Fruit fly (Drosophila melanogaster) whole organism, prepupa: ENCODE measurements around the gene Cyp12a4.
A peak's percentile ranks its signal among the peaks of the same experiment; 100 is the strongest.

Experiments
- Blimp-1 ChIP-seq: fragments of 200-800 bp; sonication (Bioruptor generic); optimal IDR thresholded peaks from 3 replicates; lab custom pipeline; 2017; ENCODE audit warnings: missing biosample characterization, missing genetic modification characterization, mild to moderate bottlenecking, moderate library complexity, missing genetic modification reagents
- CG10631 ChIP-seq: fragments of 200-800 bp; sonication (Bioruptor generic); optimal IDR thresholded peaks from 2 replicates; lab custom pipeline; 2016; ENCODE audit warnings: missing biosample characterization, missing genetic modification characterization
- CG11294 ChIP-seq: fragments of 200-800 bp; sonication (Bioruptor generic); IDR thresholded peaks from 2 replicates; pipeline ENCODE4 v1.3.6; 2022; ENCODE audit warnings: missing biosample characterization, missing genetic modification characterization
- CG11762 ChIP-seq: fragments of 200-800 bp; sonication (Bioruptor generic); optimal IDR thresholded peaks from 3 replicates; lab custom pipeline; 2016; ENCODE audit warnings: missing biosample characterization, missing genetic modification characterization; ENCODE audit not compliant: insufficient read depth
- CG3032 ChIP-seq: fragments of 200-800 bp; optimal IDR thresholded peaks from 2 replicates; lab custom pipeline; 2019; ENCODE audit warnings: missing biosample characterization, mild to moderate bottlenecking, missing genetic modification characterization, moderate library complexity
- CG31627 ChIP-seq: fragments of 200-800 bp; sonication (Bioruptor generic); optimal IDR thresholded peaks from 3 replicates; lab custom pipeline; 2016; ENCODE audit warnings: missing biosample characterization, missing genetic modification characterization
- CG4318 ChIP-seq: fragments of 200-800 bp; sonication (Bioruptor generic); optimal IDR thresholded peaks from 3 replicates; lab custom pipeline; 2017; ENCODE audit warnings: missing biosample characterization, mild to moderate bottlenecking, missing genetic modification characterization
- CG7368 ChIP-seq: fragments of 200-800 bp; sonication (Bioruptor generic); optimal IDR thresholded peaks from 3 replicates; lab custom pipeline; 2016; ENCODE audit warnings: missing biosample characterization, missing genetic modification characterization
- CG8119 ChIP-seq: fragments of 200-800 bp; sonication (Bioruptor generic); IDR thresholded peaks from 3 replicates; pipeline ENCODE4 v1.3.6; 2022; ENCODE audit warnings: missing biosample characterization, missing genetic modification characterization
- CG8632 ChIP-seq: fragments of 200-800 bp; sonication (Bioruptor generic); optimal IDR thresholded peaks from 3 replicates; lab custom pipeline; 2016; ENCODE audit warnings: missing biosample characterization, missing genetic modification characterization
- Eip75B ChIP-seq: fragments of 200-800 bp; sonication (Bioruptor generic); optimal IDR thresholded peaks from 3 replicates; lab custom pipeline; 2016; ENCODE audit warnings: missing biosample characterization, missing genetic modification characterization
- Eip78C ChIP-seq: fragments of 200-800 bp; sonication (Bioruptor generic); peaks from one replicate; lab custom pipeline; 2016; ENCODE audit warnings: missing biosample characterization, missing genetic modification characterization
- Ets96B ChIP-seq: fragments of 200-800 bp; optimal IDR thresholded peaks from 2 replicates; lab custom pipeline; 2019; ENCODE audit warnings: missing biosample characterization, mild to moderate bottlenecking, missing genetic modification characterization, moderate library complexity
- Hr38 ChIP-seq: sonication (Bioruptor generic); optimal IDR thresholded peaks from 2 replicates; lab custom pipeline; 2016; ENCODE audit warnings: missing biosample characterization, missing genetic modification characterization
- Lpt ChIP-seq: fragments of 200-800 bp; sonication (Bioruptor generic); optimal IDR thresholded peaks from 3 replicates; lab custom pipeline; 2016; ENCODE audit warnings: missing biosample characterization, missing genetic modification characterization
- Met ChIP-seq: fragments of 200-800 bp; sonication (Bioruptor generic); optimal IDR thresholded peaks from 3 replicates; lab custom pipeline; 2016; ENCODE audit warnings: missing biosample characterization, missing genetic modification characterization
- OdsH ChIP-seq: fragments of 200-800 bp; sonication (Bioruptor generic); optimal IDR thresholded peaks from 3 replicates; lab custom pipeline; 2016; ENCODE audit warnings: missing biosample characterization, missing genetic modification characterization
- Sox14 ChIP-seq: fragments of 200-800 bp; sonication (Bioruptor generic); optimal IDR thresholded peaks from 3 replicates; lab custom pipeline; 2016; ENCODE audit warnings: missing biosample characterization, missing genetic modification characterization
- achi ChIP-seq: fragments of 200-800 bp; sonication (Bioruptor generic); optimal IDR thresholded peaks from 3 replicates; lab custom pipeline; 2016; ENCODE audit warnings: missing biosample characterization, missing genetic modification characterization
- dac ChIP-seq: fragments of 200-800 bp; sonication (Bioruptor generic); optimal IDR thresholded peaks from 2 replicates; lab custom pipeline; 2017; ENCODE audit warnings: missing biosample characterization, mild to moderate bottlenecking, missing genetic modification characterization
- dsx ChIP-seq: fragments of 200-800 bp; optimal IDR thresholded peaks from 3 replicates; lab custom pipeline; 2019; ENCODE audit warnings: missing biosample characterization, mild to moderate bottlenecking, missing genetic modification characterization, moderate library complexity; ENCODE audit not compliant: poor library complexity, severe bottlenecking
- eg ChIP-seq: fragments of 200-800 bp; sonication (Bioruptor generic); IDR thresholded peaks from 3 replicates; pipeline ENCODE4 v1.3.6; 2022; ENCODE audit warnings: missing biosample characterization, missing genetic modification characterization
- esn ChIP-seq: fragments of 200-800 bp; sonication (Bioruptor generic); optimal IDR thresholded peaks from 2 replicates; lab custom pipeline; 2016; ENCODE audit warnings: missing biosample characterization, mild to moderate bottlenecking, missing genetic modification characterization, moderate library complexity
- fd59A ChIP-seq: fragments of 200-800 bp; sonication (Bioruptor generic); optimal IDR thresholded peaks from 2 replicates; lab custom pipeline; 2017; ENCODE audit warnings: missing biosample characterization, mild to moderate bottlenecking, missing genetic modification characterization, missing genetic modification reagents
- fkh ChIP-seq: fragments of 200-800 bp; sonication (Bioruptor generic); optimal IDR thresholded peaks from 3 replicates; lab custom pipeline; 2017; ENCODE audit warnings: missing biosample characterization, mild to moderate bottlenecking, missing genetic modification characterization, moderate library complexity
- lz ChIP-seq: fragments of 200-800 bp; sonication (Bioruptor generic); optimal IDR thresholded peaks from 3 replicates; lab custom pipeline; 2016; ENCODE audit warnings: missing biosample characterization, missing genetic modification characterization
- spab ChIP-seq: fragments of 200-800 bp; sonication (Bioruptor generic); optimal IDR thresholded peaks from 2 replicates; lab custom pipeline; 2017; ENCODE audit warnings: missing biosample characterization, mild to moderate bottlenecking, missing genetic modification characterization, missing genetic modification reagents

Cyp12a4 gene

DNA sequence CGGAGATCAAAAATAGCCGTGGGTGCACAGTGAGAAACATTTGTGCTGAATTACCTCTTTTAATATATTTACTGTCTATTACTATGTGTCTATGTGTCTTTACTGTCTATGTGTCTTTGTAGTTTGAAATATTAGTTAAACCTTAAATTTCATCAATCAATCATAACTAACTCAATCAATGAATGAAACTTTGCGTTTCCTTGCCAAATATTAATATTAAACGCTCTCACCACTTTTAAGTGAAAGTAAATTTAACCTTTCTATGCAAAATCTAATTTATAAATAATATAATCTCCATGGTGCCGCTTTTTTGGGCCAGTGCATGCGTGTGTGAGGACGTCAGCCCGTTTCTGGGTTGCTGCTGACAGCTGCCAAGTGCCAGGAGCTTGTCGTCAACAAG, 46.3 kb downstream of the Cyp12a4 start (continued):
- TF ChIP-seq spab (GFP tag; lab: Kevin White, UChicago) (peak; percentile 57), eg (GFP tag; lab: Robert Waterston, UW) (peak; percentile 69), Met (GFP tag; lab: Kevin White, UChicago) (peak; percentile 74), CG7368 (peak; percentile 61), Ets96B (peak; percentile 61), CG8632 (GFP tag; lab: Kevin White, UChicago) (peak; percentile 77), OdsH (GFP tag; lab: Kevin White, UChicago) (peak; percentile 83), CG4318 (GFP tag; lab: Kevin White, UChicago) (peak; percentile 85), dsx (GFP tag; lab: Kevin White, UChicago) (peak; percentile 39), fkh (no peak), lz (GFP tag; lab: Kevin White, UChicago) (peak; percentile 59), CG31627 (GFP tag; lab: Kevin White, UChicago) (peak; percentile 61), Eip75B (GFP tag; lab: Kevin White, UChicago) (peak; percentile 51), dac (GFP tag; lab: Kevin White, UChicago) (peak; percentile 43)

- TF ChIP-seq CG8632 (GFP tag; lab: Kevin White, UChicago) (no peak), CG3032 (no peak), Lpt (peak; percentile 38), CG8119 (GFP tag; lab: Robert Waterston, UW) (peak; percentile 23; the same call in 1 of the 3 replicates), CG10631 (GFP tag; lab: Kevin White, UChicago) (no peak), Blimp-1 (GFP tag; lab: Kevin White, UChicago) (peak; percentile 72), Eip75B (GFP tag; lab: Kevin White, UChicago) (no peak), Sox14 (no peak), achi (no peak), Eip78C (GFP tag; lab: Kevin White, UChicago) (peak; percentile 55), fd59A (GFP tag; lab: Kevin White, UChicago) (no peak), Hr38 (no peak), CG11294 (no peak), CG11762 (GFP tag; lab: Kevin White, UChicago) (no peak), esn (GFP tag; lab: Kevin White, UChicago) (no peak)
- TF ChIP-seq, all 60 proteins: peak for 4
Measured at dm6 chr3R:19182848-19183247, 47.9 kb downstream of the Cyp12a4 start.
